Worm (Caenorhabditis elegans) whole organism, late embryonic: ENCODE measurements around the gene dib-1.

ENCODE experiments used
- ceh-2 ChIP-seq: sonication (generic microtip); optimal IDR thresholded peaks from 2 replicates; lab custom pipeline; 2016; ENCODE audit warnings: missing genotype, missing genetic modification characterization, missing compliant biosample characterization
- ceh-31 ChIP-seq: sonication (generic microtip); optimal IDR thresholded peaks from 2 replicates; lab custom pipeline; 2016; ENCODE audit warnings: missing genetic modification characterization, missing compliant biosample characterization
- elt-2 ChIP-seq: sonication (generic microtip); optimal IDR thresholded peaks from 2 replicates; lab custom pipeline; 2016; ENCODE audit warnings: missing genetic modification reagents, missing genetic modification characterization, missing compliant biosample characterization
- eyg-1 ChIP-seq: sonication (generic microtip); optimal IDR thresholded peaks from 2 replicates; lab custom pipeline; 2016; ENCODE audit warnings: missing genotype, missing genetic modification characterization, missing compliant biosample characterization
- nhr-11 ChIP-seq: fragments of 150-350 bp; optimal IDR thresholded peaks from 2 replicates; lab custom pipeline; 2014; ENCODE audit warnings: missing biosample characterization, missing genetic modification characterization
- pat-9 ChIP-seq: fragments of 200-800 bp; sonication (Bioruptor generic); optimal IDR thresholded peaks from 2 replicates; lab custom pipeline; 2018; ENCODE audit warnings: mild to moderate bottlenecking, missing genetic modification characterization, moderate library complexity, missing compliant biosample characterization
- pha-2 ChIP-seq: sonication (generic microtip); optimal IDR thresholded peaks from 2 replicates; lab custom pipeline; 2017; ENCODE audit warnings: mild to moderate bottlenecking, missing genetic modification characterization, missing compliant biosample characterization
- pha-4 ChIP-seq: fragments of 150-350 bp; optimal IDR thresholded peaks from 2 replicates; lab custom pipeline; 2018; ENCODE audit warnings: missing biosample characterization, missing genetic modification reagents, missing genetic modification characterization
- pqm-1 ChIP-seq: sonication (generic microtip); optimal IDR thresholded peaks from 2 replicates; lab custom pipeline; 2016; ENCODE audit warnings: missing genetic modification characterization, missing compliant biosample characterization
- rnt-1 ChIP-seq: sonication (generic microtip); optimal IDR thresholded peaks from 2 replicates; lab custom pipeline; 2016; ENCODE audit warnings: missing genetic modification characterization, missing compliant biosample characterization
- unc-55 ChIP-seq: sonication (generic microtip); optimal IDR thresholded peaks from 2 replicates; lab custom pipeline; 2017; ENCODE audit warnings: missing biosample characterization, missing genetic modification reagents, missing genetic modification characterization
- unc-86 ChIP-seq: sonication (generic microtip); optimal IDR thresholded peaks from 2 replicates; lab custom pipeline; 2016; ENCODE audit warnings: missing genetic modification characterization, missing compliant biosample characterization

ce11 chrIV:2888496-2889101 lies 2.1 kb upstream of the dib-1 start:
- TF ChIP-seq eyg-1 (tag; lab: Kevin White, UChicago) = no peak
- TF ChIP-seq pat-9 = no peak
- no peak for TF ChIP-seq pha-4 (tag; lab: Kevin White, UChicago)
- TF ChIP-seq ceh-31 = no peak
- no peak for TF ChIP-seq unc-86 (tag; lab: Kevin White, UChicago)
- TF ChIP-seq pqm-1 (tag; lab: Kevin White, UChicago) = no peak
- no peak for TF ChIP-seq nhr-11
- TF ChIP-seq rnt-1 (tag; lab: Kevin White, UChicago) = no peak
- TF ChIP-seq elt-2 (tag; lab: Kevin White, UChicago) = no peak
- no peak for TF ChIP-seq pha-2
- no peak for TF ChIP-seq unc-55 (GFP tag; lab: Kevin White, UChicago)
- no peak for TF ChIP-seq ceh-2
